Fruit fly (Drosophila melanogaster): ENCODE results near the gene CG31817.

dm6 chr2L:16285692-16286359, 51.9 kb downstream of the CG31817 start:
- TF ChIP-seq Sin3A (optimal IDR thresholded peaks at IDR 0.05) = no peak
- no peak for TF ChIP-seq insv (optimal IDR thresholded peaks at IDR 0.05)
- no peak for TF ChIP-seq Myc (optimal IDR thresholded peaks at IDR 0.05)

All from Kc167 (cell line).